Worm (Caenorhabditis elegans) whole organism, young adult: Measurements from ENCODE around the gene hsp-110.

ENCODE experiments used
- D2030.7 ChIP-seq: fragments of 200-800 bp; sonication (Bioruptor generic); IDR thresholded peaks from 2 replicates; pipeline ENCODE4 v1.3.6; 2022; ENCODE audit warnings: missing genetic modification reagents, missing genetic modification characterization, missing compliant biosample characterization
- F22D6.2 ChIP-seq: sonication (generic microtip); optimal IDR thresholded peaks from 2 replicates; lab custom pipeline; 2016; ENCODE audit warnings: mild to moderate bottlenecking, missing genetic modification characterization, missing compliant biosample characterization
- F55B11.4 ChIP-seq: sonication (generic microtip); optimal IDR thresholded peaks from 2 replicates; lab custom pipeline; 2016; ENCODE audit warnings: missing compliant biosample characterization, missing genetic modification characterization, borderline replicate concordance; ENCODE audit not compliant: insufficient read depth
- Y53F4B.3 ChIP-seq: fragments of 200-800 bp; sonication (Bioruptor generic); IDR thresholded peaks from 2 replicates; pipeline ENCODE4 v1.3.6; 2022; ENCODE audit warnings: missing genetic modification reagents, missing genetic modification characterization, missing compliant biosample characterization
- Y67H2A.10 ChIP-seq: fragments of 200-800 bp; sonication (Bioruptor generic); conservative IDR thresholded peaks from 2 replicates; pipeline ENCODE4 v1.3.6; 2022; ENCODE audit warnings: missing genetic modification reagents, missing genetic modification characterization, missing compliant biosample characterization
- Y95B8A.8 ChIP-seq: fragments of 200-800 bp; sonication (Bioruptor generic); IDR thresholded peaks from 2 replicates; pipeline ENCODE4 v1.3.6; 2022; ENCODE audit warnings: missing genetic modification reagents, missing genetic modification characterization, missing compliant biosample characterization
- akir-1 ChIP-seq: fragments of 200-800 bp; sonication (Bioruptor generic); optimal IDR thresholded peaks from 2 replicates; lab custom pipeline; 2018; ENCODE audit warnings: mild to moderate bottlenecking, missing genetic modification characterization, moderate library complexity, missing compliant biosample characterization
- ama-1 ChIP-seq, 3 experiments: fragments of 150-350 bp in 1 of 3; sonication (generic microtip) in 2 of 3; optimal IDR thresholded peaks; 2 replicates each; lab custom pipeline; 2014 to 2018; ENCODE audit warnings: missing biosample characterization in 2 of 3, missing genetic modification characterization in 2 of 3, missing genetic modification reagents in 2 of 3
- aptf-3 ChIP-seq: fragments of 200-800 bp; sonication (Bioruptor generic); IDR thresholded peaks from 2 replicates; pipeline ENCODE4 v1.3.6; 2022; ENCODE audit warnings: missing genetic modification characterization, missing compliant biosample characterization
- attf-5 ChIP-seq: fragments of 200-800 bp; sonication (Bioruptor generic); optimal IDR thresholded peaks from 2 replicates; lab custom pipeline; 2018; ENCODE audit warnings: mild to moderate bottlenecking, missing genetic modification characterization, missing compliant biosample characterization
- bed-2 ChIP-seq: fragments of 200-800 bp; sonication (Bioruptor generic); IDR thresholded peaks from 2 replicates; pipeline ENCODE4 v1.3.6; 2022; ENCODE audit warnings: missing genetic modification reagents, missing genetic modification characterization, missing compliant biosample characterization
- cebp-1 ChIP-seq, 2 experiments: fragments of 200-800 bp in 1 of 2; sonication (Bioruptor generic) in 1 of 2; sonication (generic microtip) in 1 of 2; IDR thresholded peaks in 1 of 2; optimal IDR thresholded peaks in 1 of 2; 2 replicates each; pipeline versions ENCODE4 v1.3.6 to Lab custom; 2017 to 2022; ENCODE audit warnings: missing compliant biosample characterization in 2 of 2, missing genetic modification characterization in 2 of 2, mild to moderate bottlenecking in 1 of 2, missing genetic modification reagents in 1 of 2, moderate library complexity in 1 of 2
- ceh-100 ChIP-seq: fragments of 200-800 bp; sonication (Bioruptor generic); IDR thresholded peaks from 2 replicates; pipeline ENCODE4 v1.3.6; 2022; ENCODE audit warnings: missing genetic modification reagents, missing genetic modification characterization, missing compliant biosample characterization
- ceh-79 ChIP-seq: sonication (generic microtip); optimal IDR thresholded peaks from 2 replicates; lab custom pipeline; 2017; ENCODE audit warnings: mild to moderate bottlenecking, missing genetic modification characterization, missing compliant biosample characterization
- ceh-91 ChIP-seq: fragments of 200-800 bp; sonication (Bioruptor generic); IDR thresholded peaks from 2 replicates; pipeline ENCODE4 v1.3.6; 2022; ENCODE audit warnings: missing genetic modification reagents, missing genetic modification characterization, missing compliant biosample characterization
- dox-1 ChIP-seq: fragments of 200-800 bp; sonication (Bioruptor generic); IDR thresholded peaks from 2 replicates; pipeline ENCODE4 v1.3.6; 2022; ENCODE audit warnings: missing genetic modification reagents, missing genetic modification characterization, missing compliant biosample characterization
- dpl-1 ChIP-seq: fragments of 150-350 bp; optimal IDR thresholded peaks from 2 replicates; lab custom pipeline; 2014; ENCODE audit warnings: missing biosample characterization, missing genetic modification reagents, missing genetic modification characterization
- ekl-4 ChIP-seq: fragments of 200-800 bp; sonication (Bioruptor generic); IDR thresholded peaks from 2 replicates; pipeline ENCODE4 v1.3.6; 2022; ENCODE audit warnings: missing genetic modification reagents, missing genetic modification characterization, missing compliant biosample characterization
- ets-4 ChIP-seq: fragments of 200-800 bp; sonication (Bioruptor generic); optimal IDR thresholded peaks from 2 replicates; lab custom pipeline; 2018; ENCODE audit warnings: mild to moderate bottlenecking, missing genetic modification characterization, missing compliant biosample characterization
- him-1 ChIP-seq: sonication (generic microtip); optimal IDR thresholded peaks from 2 replicates; lab custom pipeline; 2016; ENCODE audit warnings: missing genotype, missing genetic modification reagents, missing genetic modification characterization, missing compliant biosample characterization
- hlh-26 ChIP-seq: fragments of 200-800 bp; sonication (Bioruptor generic); conservative IDR thresholded peaks from 2 replicates; pipeline ENCODE4 v1.3.6; 2022; ENCODE audit warnings: missing genetic modification reagents, missing genetic modification characterization, missing compliant biosample characterization
- hsf-1 ChIP-seq: fragments of 200-800 bp; sonication (Bioruptor generic); IDR thresholded peaks from 2 replicates; pipeline ENCODE4 v1.3.6; 2022; ENCODE audit warnings: missing genetic modification reagents, missing genetic modification characterization, missing compliant biosample characterization
- lin-35 ChIP-seq, 3 experiments: fragments of 150-350 bp in 2 of 3; sonication (generic microtip) in 1 of 3; optimal IDR thresholded peaks; 2 replicates each; lab custom pipeline; 2014 to 2018; ENCODE audit warnings: missing biosample characterization in 3 of 3, missing genetic modification characterization in 3 of 3, missing genetic modification reagents in 3 of 3
- madf-3 ChIP-seq: fragments of 200-800 bp; sonication (Bioruptor generic); IDR thresholded peaks from 2 replicates; pipeline ENCODE4 v1.3.6; 2022; ENCODE audit warnings: missing genetic modification reagents, missing genetic modification characterization, missing compliant biosample characterization
- madf-8 ChIP-seq: fragments of 200-800 bp; sonication (Bioruptor generic); conservative IDR thresholded peaks from 2 replicates; pipeline ENCODE4 v1.3.6; 2022; ENCODE audit warnings: missing genetic modification reagents, missing genetic modification characterization, missing compliant biosample characterization
- nfya-1 ChIP-seq: sonication (generic microtip); optimal IDR thresholded peaks from 2 replicates; lab custom pipeline; 2017; ENCODE audit warnings: antibody characterized with exemption, missing compliant biosample characterization, missing genetic modification characterization, borderline replicate concordance; ENCODE audit not compliant: insufficient read depth
- nfya-2 ChIP-seq: fragments of 200-800 bp; sonication (Bioruptor generic); IDR thresholded peaks from 2 replicates; pipeline ENCODE4 v1.3.6; 2022; ENCODE audit warnings: missing genetic modification reagents, missing genetic modification characterization, missing compliant biosample characterization
- nfyb-1 ChIP-seq: fragments of 200-800 bp; sonication (Bioruptor generic); IDR thresholded peaks from 2 replicates; pipeline ENCODE4 v1.3.6; 2022; ENCODE audit warnings: missing genetic modification reagents, missing genetic modification characterization, missing compliant biosample characterization
- nhr-80 ChIP-seq: sonication (generic microtip); optimal IDR thresholded peaks from 2 replicates; lab custom pipeline; 2016; ENCODE audit warnings: missing genetic modification characterization, missing compliant biosample characterization
- nhr-90 ChIP-seq: sonication (generic microtip); optimal IDR thresholded peaks from 2 replicates; lab custom pipeline; 2016; ENCODE audit warnings: missing genotype, mild to moderate bottlenecking, missing genetic modification characterization, missing compliant biosample characterization
- pbrm-1 ChIP-seq: fragments of 200-800 bp; sonication (Bioruptor generic); IDR thresholded peaks from 2 replicates; pipeline ENCODE4 v1.3.6; 2022; ENCODE audit warnings: missing genetic modification reagents, missing genetic modification characterization, missing compliant biosample characterization
- rcor-1 ChIP-seq: fragments of 200-800 bp; sonication (Bioruptor generic); IDR thresholded peaks from 2 replicates; pipeline ENCODE4 v1.3.6; 2022; ENCODE audit warnings: missing genetic modification reagents, missing genetic modification characterization, missing compliant biosample characterization
- rec-8 ChIP-seq, 2 experiments: sonication (generic microtip); optimal IDR thresholded peaks; 2 replicates each; lab custom pipeline; 2016; ENCODE audit warnings: mild to moderate bottlenecking in 2 of 2, missing genetic modification characterization in 2 of 2, missing genetic modification reagents in 2 of 2, missing genotype in 2 of 2, missing biosample characterization in 1 of 2, missing compliant biosample characterization in 1 of 2, moderate library complexity in 1 of 2
- rpc-1 ChIP-seq, 2 experiments: fragments of 150-350 bp in 1 of 2; sonication (generic microtip) in 1 of 2; optimal IDR thresholded peaks; 2 replicates each; lab custom pipeline; 2014 to 2018; ENCODE audit warnings: missing biosample characterization in 1 of 2, missing genetic modification characterization in 1 of 2, missing genetic modification reagents in 1 of 2, missing genotype in 1 of 2
- sdz-38 ChIP-seq: sonication (generic microtip); optimal IDR thresholded peaks from 2 replicates; lab custom pipeline; 2016; ENCODE audit warnings: missing genotype, missing genetic modification characterization, missing compliant biosample characterization
- snpc-1.3 ChIP-seq: sonication (generic microtip); optimal IDR thresholded peaks from 2 replicates; lab custom pipeline; 2017; ENCODE audit warnings: missing genetic modification characterization, mild to moderate bottlenecking, missing compliant biosample characterization, antibody characterized with exemption, moderate library complexity, missing genotype, missing genetic modification reagents; ENCODE audit not compliant: insufficient read depth
- somi-1 ChIP-seq: fragments of 200-800 bp; sonication (Bioruptor generic); optimal IDR thresholded peaks from 2 replicates; lab custom pipeline; 2018; ENCODE audit warnings: mild to moderate bottlenecking, missing genetic modification characterization, missing compliant biosample characterization
- sptf-2 ChIP-seq: fragments of 200-800 bp; sonication (Bioruptor generic); optimal IDR thresholded peaks from 2 replicates; lab custom pipeline; 2018; ENCODE audit warnings: mild to moderate bottlenecking, missing genetic modification characterization, missing compliant biosample characterization
- unc-62 ChIP-seq: fragments of 150-350 bp; optimal IDR thresholded peaks from 2 replicates; lab custom pipeline; 2014; ENCODE audit warnings: missing biosample characterization, missing genetic modification reagents, missing genetic modification characterization
- zim-3 ChIP-seq: sonication (generic microtip); optimal IDR thresholded peaks from 2 replicates; lab custom pipeline; 2017; ENCODE audit warnings: mild to moderate bottlenecking, missing genetic modification characterization, moderate library complexity, missing compliant biosample characterization
- ztf-18 ChIP-seq: sonication (generic microtip); optimal IDR thresholded peaks from 2 replicates; lab custom pipeline; 2016; ENCODE audit warnings: missing genotype, mild to moderate bottlenecking, missing genetic modification characterization, missing compliant biosample characterization
- ztf-6 ChIP-seq: fragments of 200-800 bp; sonication (Bioruptor generic); IDR thresholded peaks from 2 replicates; pipeline ENCODE4 v1.3.6; 2022; ENCODE audit warnings: missing genetic modification reagents, missing genetic modification characterization, missing compliant biosample characterization

Gene hsp-110

ce11 chrIII:8401887-8402286 is 44.8 kb downstream of the hsp-110 start, which contains the start of gene lap-1:
Gene lap-1 (minus strand): TSS chrIII:8401928.
- TF ChIP-seq ztf-6 (GFP tag; lab: Robert Waterston, UW) (no peak), bed-2 (GFP tag; lab: Robert Waterston, UW) (no peak), nhr-80 (tag; lab: Kevin White, UChicago) (peak; percentile 48), ceh-100 (no peak), cebp-1 (GFP tag; IDR thresholded peaks at IDR 0.05; lab: Robert Waterston, UW) (no peak), cebp-1 (tag; optimal IDR thresholded peaks at IDR 0.05; lab: Kevin White, UChicago) (peak; percentile 28), snpc-1.3 (tag; lab: Kevin White, UChicago) (no peak), unc-62 (no peak), pbrm-1 (GFP tag; lab: Robert Waterston, UW) (no peak), ceh-79 (tag; lab: Kevin White, UChicago) (no peak)

DNA sequence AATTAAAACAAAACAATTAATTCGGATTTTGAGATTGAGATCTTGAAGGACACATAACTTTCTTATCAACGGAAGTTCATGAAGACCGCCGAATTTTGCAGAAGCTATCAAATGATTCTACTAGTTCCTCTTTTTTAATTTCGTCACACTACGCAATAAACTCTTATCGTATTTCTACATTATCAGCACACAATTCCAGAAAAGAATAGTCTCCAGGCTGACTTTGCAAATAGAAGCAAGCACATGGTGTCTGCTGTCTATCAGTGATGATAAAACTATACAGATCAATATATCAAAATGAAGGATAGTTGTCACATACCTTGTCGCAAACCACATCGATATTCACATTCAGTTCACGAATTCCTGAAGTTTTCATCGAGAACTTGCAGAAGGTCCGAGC is 46.2 kb downstream of the hsp-110 start:
- TF ChIP-seq somi-1 (no peak), nfyb-1 (GFP tag; lab: Robert Waterston, UW) (0 out of 2 replicates have a peak, but pooled peaks have one; percentile 42), ztf-18 (no peak), dox-1 (GFP tag; lab: Robert Waterston, UW) (peak; percentile 44; the same call in 1 of the 2 replicates), rpc-1 (optimal IDR thresholded peaks at IDR 0.05; lab: Kevin White, UChicago) (no peak), rpc-1 (tag; optimal IDR thresholded peaks at IDR 0.05; lab: Kevin White, UChicago) (no peak), sdz-38 (tag; lab: Kevin White, UChicago) (no peak), him-1 (tag; lab: Kevin White, UChicago) (no peak), ets-4 (GFP tag; lab: Kevin White, UChicago) (peak; percentile 66), cebp-1 (GFP tag; IDR thresholded peaks at IDR 0.05; lab: Robert Waterston, UW) (0 out of 2 replicates have a peak, but pooled peaks have one; percentile 35), cebp-1 (tag; optimal IDR thresholded peaks at IDR 0.05; lab: Kevin White, UChicago) (no peak), nhr-80 (tag; lab: Kevin White, UChicago) (peak; percentile 97)
- TF ChIP-seq, all 124 proteins: peak for 5

DNA sequence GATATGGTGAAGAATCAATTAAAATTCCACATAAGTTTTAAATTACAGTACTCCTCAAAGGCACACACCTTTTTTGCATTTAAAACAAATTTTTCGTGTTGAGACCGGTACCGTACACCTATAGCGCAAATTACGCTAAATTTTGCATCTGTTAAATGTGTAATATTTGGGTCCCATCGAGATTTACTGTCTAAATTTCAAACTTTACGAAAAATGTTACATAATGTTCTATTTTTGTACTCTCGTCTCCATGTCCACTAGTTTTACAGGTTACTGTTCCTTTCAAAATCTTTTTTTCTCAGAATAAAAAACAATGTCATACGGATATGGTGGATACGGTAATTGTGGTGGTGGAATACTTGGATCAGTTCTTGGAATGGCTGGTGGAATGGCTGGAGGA is 48.3 kb downstream of the hsp-110 start, which contains the start of gene ZK353.2:
TSS of gene ZK353.2 (plus strand) at position 301 of the 400 bp plus-strand sequence.
- TF ChIP-seq ama-1 (optimal IDR thresholded peaks at IDR 0.05; lab: Kevin White, UChicago): no peak
- TF ChIP-seq ama-1 (GFP tag; optimal IDR thresholded peaks at IDR 0.05; lab: Kevin White, UChicago): no peak
- TF ChIP-seq akir-1 (GFP tag; lab: Kevin White, UChicago): no peak
- no peak for TF ChIP-seq sptf-2 (GFP tag; lab: Kevin White, UChicago)
- no peak for TF ChIP-seq F55B11.4 (tag; lab: Kevin White, UChicago)
- TF ChIP-seq nhr-80 (tag; lab: Kevin White, UChicago): no peak
- TF ChIP-seq hsf-1 (GFP tag; lab: Robert Waterston, UW): no peak
- TF ChIP-seq rcor-1 (GFP tag; lab: Robert Waterston, UW): no peak
- TF ChIP-seq madf-8 (GFP tag; lab: Robert Waterston, UW): no peak
- no peak for TF ChIP-seq rec-8 (tag; optimal IDR thresholded peaks at IDR 0.05; lab: Kevin White, UChicago)
- no peak for TF ChIP-seq nhr-90 (tag; lab: Kevin White, UChicago)
- TF ChIP-seq Y95B8A.8: no peak
- no peak for TF ChIP-seq ztf-6 (GFP tag; lab: Robert Waterston, UW)
- no peak for TF ChIP-seq Y53F4B.3 (GFP tag; lab: Robert Waterston, UW)

ce11 chrIII:8395685-8396084 is 51.0 kb downstream of the hsp-110 start, which contains the start of gene ZK353.3:
Gene ZK353.3 (plus strand): TSS chrIII:8395985.
- no peak for TF ChIP-seq zim-3
- no peak for TF ChIP-seq hlh-26 (GFP tag; lab: Robert Waterston, UW)
- no peak for TF ChIP-seq nfyb-1 (GFP tag; lab: Robert Waterston, UW)
- no peak for TF ChIP-seq Y67H2A.10 (GFP tag; lab: Robert Waterston, UW)
- TF ChIP-seq dpl-1 (GFP tag; lab: Kevin White, UChicago): no peak
- no peak for TF ChIP-seq ets-4 (GFP tag; lab: Kevin White, UChicago)
- no peak for TF ChIP-seq F22D6.2 (tag; lab: Kevin White, UChicago)
- no peak for TF ChIP-seq madf-3
- TF ChIP-seq ekl-4: no peak
- no peak for TF ChIP-seq D2030.7 (GFP tag; lab: Robert Waterston, UW)
- no peak for TF ChIP-seq nfya-2
- no peak for TF ChIP-seq attf-5 (GFP tag; lab: Kevin White, UChicago)
- no peak for TF ChIP-seq ceh-91 (GFP tag; lab: Robert Waterston, UW)
- TF ChIP-seq lin-35 (GFP tag; optimal IDR thresholded peaks at IDR 0.05; lab: Kevin White, UChicago): no peak
- no peak for TF ChIP-seq aptf-3
- no peak for TF ChIP-seq nfya-1 (tag; lab: Kevin White, UChicago)
